Worm (Caenorhabditis elegans) whole organism, young adult: ENCODE results near the gene Y48A6B.8.

Experiments used
- B0035.1 ChIP-seq: sonication (generic microtip); optimal IDR thresholded peaks from 2 replicates; lab custom pipeline; 2016; ENCODE audit warnings: missing genetic modification characterization, mild to moderate bottlenecking, missing compliant biosample characterization, missing genotype, missing genetic modification reagents
- B0336.3 ChIP-seq: fragments of 200-800 bp; sonication (Bioruptor generic); IDR thresholded peaks from 2 replicates; pipeline ENCODE4 v1.3.6; 2022; ENCODE audit warnings: missing genetic modification characterization, missing compliant biosample characterization
- F57C9.4 ChIP-seq: sonication (generic microtip); optimal IDR thresholded peaks from 2 replicates; lab custom pipeline; 2017; ENCODE audit warnings: mild to moderate bottlenecking, missing genetic modification characterization, missing compliant biosample characterization
- Y53F4B.3 ChIP-seq: fragments of 200-800 bp; sonication (Bioruptor generic); IDR thresholded peaks from 2 replicates; pipeline ENCODE4 v1.3.6; 2022; ENCODE audit warnings: missing genetic modification reagents, missing genetic modification characterization, missing compliant biosample characterization
- Y56A3A.18 ChIP-seq: fragments of 200-800 bp; sonication (Bioruptor generic); IDR thresholded peaks from 2 replicates; pipeline ENCODE4 v1.3.6; 2022; ENCODE audit warnings: missing genetic modification reagents, missing genetic modification characterization, missing compliant biosample characterization
- Y79H2A.3 ChIP-seq: fragments of 200-800 bp; sonication (Bioruptor generic); conservative IDR thresholded peaks from 2 replicates; pipeline ENCODE4 v1.3.6; 2022; ENCODE audit warnings: missing genetic modification reagents, missing genetic modification characterization, missing compliant biosample characterization
- ama-1 ChIP-seq, 3 experiments: fragments of 150-350 bp in 1 of 3; sonication (generic microtip) in 2 of 3; optimal IDR thresholded peaks; 2 replicates each; lab custom pipeline; 2014 to 2018; ENCODE audit warnings: missing biosample characterization in 2 of 3, missing genetic modification characterization in 2 of 3, missing genetic modification reagents in 2 of 3
- aptf-2 ChIP-seq: fragments of 200-800 bp; sonication (Bioruptor generic); conservative IDR thresholded peaks from 2 replicates; pipeline ENCODE4 v1.3.6; 2022; ENCODE audit warnings: missing genetic modification reagents, missing genetic modification characterization, missing compliant biosample characterization
- atf-7 ChIP-seq: sonication (generic microtip); optimal IDR thresholded peaks from 2 replicates; lab custom pipeline; 2017; ENCODE audit warnings: mild to moderate bottlenecking, missing genetic modification characterization, missing compliant biosample characterization
- bed-2 ChIP-seq: fragments of 200-800 bp; sonication (Bioruptor generic); IDR thresholded peaks from 2 replicates; pipeline ENCODE4 v1.3.6; 2022; ENCODE audit warnings: missing genetic modification reagents, missing genetic modification characterization, missing compliant biosample characterization
- cebp-2 ChIP-seq: fragments of 200-800 bp; sonication (Bioruptor generic); IDR thresholded peaks from 2 replicates; pipeline ENCODE4 v1.3.6; 2022; ENCODE audit warnings: missing genetic modification characterization, missing compliant biosample characterization
- ceh-27 ChIP-seq: fragments of 200-800 bp; sonication (Bioruptor generic); optimal IDR thresholded peaks from 2 replicates; lab custom pipeline; 2018; ENCODE audit warnings: mild to moderate bottlenecking, missing genetic modification characterization, moderate library complexity, missing compliant biosample characterization
- ceh-40 ChIP-seq: fragments of 200-800 bp; sonication (Bioruptor generic); IDR thresholded peaks from 2 replicates; pipeline ENCODE4 v1.3.6; 2022; ENCODE audit warnings: missing genetic modification characterization, missing compliant biosample characterization
- ceh-58 ChIP-seq: fragments of 200-800 bp; sonication (Bioruptor generic); IDR thresholded peaks from 2 replicates; pipeline ENCODE4 v1.3.6; 2022; ENCODE audit warnings: missing genetic modification characterization, missing compliant biosample characterization
- dox-1 ChIP-seq: fragments of 200-800 bp; sonication (Bioruptor generic); IDR thresholded peaks from 2 replicates; pipeline ENCODE4 v1.3.6; 2022; ENCODE audit warnings: missing genetic modification reagents, missing genetic modification characterization, missing compliant biosample characterization
- let-526 ChIP-seq: fragments of 200-800 bp; sonication (Bioruptor generic); IDR thresholded peaks from 2 replicates; pipeline ENCODE4 v1.3.6; 2022; ENCODE audit warnings: missing genetic modification reagents, missing genetic modification characterization, missing compliant biosample characterization
- let-607 ChIP-seq, 2 experiments: fragments of 200-800 bp in 1 of 2; sonication (Bioruptor generic) in 1 of 2; sonication (generic microtip) in 1 of 2; optimal IDR thresholded peaks; 2 replicates each; lab custom pipeline; 2016 to 2018; ENCODE audit warnings: mild to moderate bottlenecking in 2 of 2, missing compliant biosample characterization in 2 of 2, missing genetic modification characterization in 2 of 2, moderate library complexity in 2 of 2, missing genotype in 1 of 2
- lin-26 ChIP-seq: fragments of 200-800 bp; sonication (Bioruptor generic); IDR thresholded peaks from 2 replicates; pipeline ENCODE4 v1.3.6; 2022; ENCODE audit warnings: missing genetic modification reagents, missing genetic modification characterization, missing compliant biosample characterization
- lin-40 ChIP-seq: sonication (generic microtip); optimal IDR thresholded peaks from 2 replicates; lab custom pipeline; 2016; ENCODE audit warnings: missing genetic modification characterization, mild to moderate bottlenecking, missing compliant biosample characterization, missing genotype, missing genetic modification reagents
- lin-54 ChIP-seq: fragments of 200-800 bp; sonication (Bioruptor generic); optimal IDR thresholded peaks from 2 replicates; lab custom pipeline; 2018; ENCODE audit warnings: mild to moderate bottlenecking, missing genetic modification characterization, missing compliant biosample characterization
- madf-10 ChIP-seq: sonication (generic microtip); optimal IDR thresholded peaks from 2 replicates; lab custom pipeline; 2016; ENCODE audit warnings: mild to moderate bottlenecking, missing genetic modification characterization, missing compliant biosample characterization
- madf-8 ChIP-seq: fragments of 200-800 bp; sonication (Bioruptor generic); conservative IDR thresholded peaks from 2 replicates; pipeline ENCODE4 v1.3.6; 2022; ENCODE audit warnings: missing genetic modification reagents, missing genetic modification characterization, missing compliant biosample characterization
- mcd-1 ChIP-seq: fragments of 200-800 bp; sonication (Bioruptor generic); IDR thresholded peaks from 2 replicates; pipeline ENCODE4 v1.3.6; 2022; ENCODE audit warnings: missing genetic modification reagents, missing genetic modification characterization, missing compliant biosample characterization
- mxl-1 ChIP-seq: sonication (generic microtip); optimal IDR thresholded peaks from 2 replicates; lab custom pipeline; 2016; ENCODE audit warnings: missing genetic modification characterization, missing compliant biosample characterization
- nfya-2 ChIP-seq: fragments of 200-800 bp; sonication (Bioruptor generic); IDR thresholded peaks from 2 replicates; pipeline ENCODE4 v1.3.6; 2022; ENCODE audit warnings: missing genetic modification reagents, missing genetic modification characterization, missing compliant biosample characterization
- nfyb-1 ChIP-seq: fragments of 200-800 bp; sonication (Bioruptor generic); IDR thresholded peaks from 2 replicates; pipeline ENCODE4 v1.3.6; 2022; ENCODE audit warnings: missing genetic modification reagents, missing genetic modification characterization, missing compliant biosample characterization
- nhr-120 ChIP-seq: fragments of 200-800 bp; sonication (Bioruptor generic); IDR thresholded peaks from 2 replicates; pipeline ENCODE4 v1.3.6; 2022; ENCODE audit warnings: missing genetic modification characterization, missing compliant biosample characterization
- nhr-179 ChIP-seq: sonication (generic microtip); optimal IDR thresholded peaks from 2 replicates; lab custom pipeline; 2016; ENCODE audit warnings: mild to moderate bottlenecking, missing genetic modification characterization, missing compliant biosample characterization
- nhr-80 ChIP-seq: sonication (generic microtip); optimal IDR thresholded peaks from 2 replicates; lab custom pipeline; 2016; ENCODE audit warnings: missing genetic modification characterization, missing compliant biosample characterization
- nhr-90 ChIP-seq: sonication (generic microtip); optimal IDR thresholded peaks from 2 replicates; lab custom pipeline; 2016; ENCODE audit warnings: missing genotype, mild to moderate bottlenecking, missing genetic modification characterization, missing compliant biosample characterization
- pbrm-1 ChIP-seq: fragments of 200-800 bp; sonication (Bioruptor generic); IDR thresholded peaks from 2 replicates; pipeline ENCODE4 v1.3.6; 2022; ENCODE audit warnings: missing genetic modification reagents, missing genetic modification characterization, missing compliant biosample characterization
- pha-4 ChIP-seq: fragments of 150-350 bp; sonication (generic microtip); optimal IDR thresholded peaks from 2 replicates; lab custom pipeline; 2014; ENCODE audit warnings: missing biosample characterization, missing genetic modification reagents, missing genetic modification characterization
- snpc-4 ChIP-seq, 5 experiments: fragments of 150-350 bp in 1 of 5; sonication (generic microtip) in 4 of 5; optimal IDR thresholded peaks; 2 replicates each; lab custom pipeline; 2014 to 2018; ENCODE audit warnings: missing genetic modification characterization in 5 of 5, missing biosample characterization in 3 of 5, antibody characterized with exemption in 2 of 5, mild to moderate bottlenecking in 2 of 5, missing compliant biosample characterization in 2 of 5, missing genotype in 2 of 5, moderate library complexity in 2 of 5, missing genetic modification reagents in 1 of 5
- tbp1 ChIP-seq: fragments of 200-800 bp; sonication (Bioruptor generic); optimal IDR thresholded peaks from 2 replicates; lab custom pipeline; 2018; ENCODE audit warnings: mild to moderate bottlenecking, missing genetic modification characterization, missing compliant biosample characterization
- tbx-9 ChIP-seq: sonication (generic microtip); optimal IDR thresholded peaks from 2 replicates; lab custom pipeline; 2016; ENCODE audit warnings: borderline replicate concordance, missing genetic modification characterization, inconsistent platforms, missing compliant biosample characterization
- tlf-1 ChIP-seq: fragments of 200-800 bp; sonication (Bioruptor generic); optimal IDR thresholded peaks from 2 replicates; lab custom pipeline; 2018; ENCODE audit warnings: mild to moderate bottlenecking, missing genetic modification characterization, missing compliant biosample characterization
- zfh-2 ChIP-seq: fragments of 200-800 bp; sonication (Bioruptor generic); conservative IDR thresholded peaks from 2 replicates; pipeline ENCODE4 v1.3.6; 2022; ENCODE audit warnings: missing genetic modification reagents, missing genetic modification characterization, missing compliant biosample characterization
- ztf-18 ChIP-seq: sonication (generic microtip); optimal IDR thresholded peaks from 2 replicates; lab custom pipeline; 2016; ENCODE audit warnings: missing genotype, mild to moderate bottlenecking, missing genetic modification characterization, missing compliant biosample characterization
- ztf-3 ChIP-seq: fragments of 200-800 bp; sonication (Bioruptor generic); optimal IDR thresholded peaks from 2 replicates; lab custom pipeline; 2018; ENCODE audit warnings: mild to moderate bottlenecking, missing genetic modification characterization, missing compliant biosample characterization

Gene Y48A6B.8

DNA sequence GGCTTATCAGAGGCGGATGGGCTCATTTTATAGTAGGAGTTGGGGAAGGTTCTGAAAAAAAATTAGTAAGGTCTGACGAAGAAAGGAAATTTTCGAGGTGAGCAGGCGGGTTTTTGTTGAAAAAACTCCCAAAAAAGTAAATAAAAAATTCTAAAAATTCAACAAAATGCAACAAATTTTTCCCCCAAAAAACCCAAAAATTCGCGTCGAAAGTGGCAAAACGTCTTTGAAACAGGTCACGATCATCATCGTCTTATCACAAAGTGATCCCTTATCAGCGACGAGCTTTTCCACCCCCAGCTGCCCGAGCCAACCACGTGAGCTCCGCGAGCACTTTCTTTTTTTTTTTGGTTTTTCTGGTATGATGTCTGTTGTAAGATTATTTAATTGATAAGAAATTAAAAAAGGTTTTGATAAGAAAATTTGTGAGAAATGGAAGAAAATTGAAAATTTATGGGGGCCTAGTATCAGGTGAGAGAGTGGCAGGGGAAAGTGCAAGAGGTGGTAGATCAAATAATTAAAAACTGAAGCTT lies 2.7 kb downstream of the Y48A6B.8 start, which contains the start of gene Y48A6B.7:
Gene Y48A6B.7, minus strand, starts transcription at position 51 of the 533 bp plus-strand sequence.
- peak; percentile 16 for TF ChIP-seq madf-10 (tag; lab: Kevin White, UChicago)
- TF ChIP-seq tlf-1, result no peak
- no peak for TF ChIP-seq ceh-58 (GFP tag; lab: Robert Waterston, UW)
- TF ChIP-seq nhr-90 (tag; lab: Kevin White, UChicago), result peak; percentile 46
- TF ChIP-seq nhr-120 (GFP tag; lab: Robert Waterston, UW), result no peak
- no peak for TF ChIP-seq Y79H2A.3 (GFP tag; lab: Robert Waterston, UW)
- peak; percentile 18 for TF ChIP-seq lin-40 (tag; lab: Kevin White, UChicago)
- peak; percentile 63 for TF ChIP-seq pha-4 (tag; lab: Kevin White, UChicago)
- TF ChIP-seq mxl-1 (tag; lab: Kevin White, UChicago), result no peak
- TF ChIP-seq bed-2 (GFP tag; lab: Robert Waterston, UW), result no peak
- TF ChIP-seq atf-7 (tag; lab: Kevin White, UChicago), result peak; percentile 55
- TF ChIP-seq let-607 (tag; optimal IDR thresholded peaks at IDR 0.05; lab: Kevin White, UChicago), result peak in 1 of 2 experiments; percentile 51
- TF ChIP-seq pbrm-1 (GFP tag; lab: Robert Waterston, UW), result 0 out of 2 replicates have a peak, but pooled peaks have one; percentile 24
- TF ChIP-seq tbx-9, result no peak
- TF ChIP-seq nfyb-1 (GFP tag; lab: Robert Waterston, UW), result peak; percentile 65; the same call in 1 of the 2 replicates
- TF ChIP-seq cebp-2 (GFP tag; lab: Robert Waterston, UW), result no peak
- peak; percentile 11 for TF ChIP-seq lin-54 (GFP tag; lab: Kevin White, UChicago)
- TF ChIP-seq Y56A3A.18 (GFP tag; lab: Robert Waterston, UW), result peak; percentile 20; the same call in 1 of the 2 replicates
- TF ChIP-seq aptf-2 (GFP tag; lab: Robert Waterston, UW), result no peak
- peak; percentile 52; the same call in 1 of the 2 replicates for TF ChIP-seq dox-1 (GFP tag; lab: Robert Waterston, UW)
- TF ChIP-seq nfya-2 (GFP tag; lab: Robert Waterston, UW), result no peak
- peak; percentile 98 for TF ChIP-seq nhr-80 (tag; lab: Kevin White, UChicago)
- peak; percentile 36; the same call in 1 of the 2 replicates for TF ChIP-seq B0336.3
- TF ChIP-seq snpc-4 (GFP tag; optimal IDR thresholded peaks at IDR 0.05; lab: Kevin White, UChicago), result no peak
- TF ChIP-seq snpc-4 (tag; optimal IDR thresholded peaks at IDR 0.05; lab: Kevin White, UChicago), result peak in 2 of 4 experiments; percentile 1 to 22
- 0 out of 2 replicates have a peak, but pooled peaks have one; percentile 41 for TF ChIP-seq mcd-1 (GFP tag; lab: Robert Waterston, UW)
- peak; percentile 16 for TF ChIP-seq tbp1 (GFP tag; lab: Kevin White, UChicago)

- TF ChIP-seq tlf-1, result no peak
- TF ChIP-seq B0035.1 (tag; lab: Kevin White, UChicago), result no peak
- TF ChIP-seq snpc-4 (GFP tag; optimal IDR thresholded peaks at IDR 0.05; lab: Kevin White, UChicago), result no peak
- TF ChIP-seq snpc-4 (tag; optimal IDR thresholded peaks at IDR 0.05; lab: Kevin White, UChicago), result no peak
- no peak for TF ChIP-seq ztf-18 (tag; lab: Kevin White, UChicago)
- TF ChIP-seq Y53F4B.3, result no peak
- no peak for TF ChIP-seq madf-8 (GFP tag; lab: Robert Waterston, UW)
- no peak for TF ChIP-seq ztf-3 (GFP tag; lab: Kevin White, UChicago)
- TF ChIP-seq ama-1 (optimal IDR thresholded peaks at IDR 0.05; lab: Kevin White, UChicago), result no peak
- no peak for TF ChIP-seq ama-1 (GFP tag; optimal IDR thresholded peaks at IDR 0.05; lab: Kevin White, UChicago)
- no peak for TF ChIP-seq lin-26 (GFP tag; lab: Robert Waterston, UW)
- TF ChIP-seq ceh-27 (GFP tag; lab: Kevin White, UChicago), result no peak
- TF ChIP-seq, all 124 proteins: peak for 0
These were observed 4.1 kb downstream of the Y48A6B.8 start for ce11 chrIII:11025138-11025537.

DNA sequence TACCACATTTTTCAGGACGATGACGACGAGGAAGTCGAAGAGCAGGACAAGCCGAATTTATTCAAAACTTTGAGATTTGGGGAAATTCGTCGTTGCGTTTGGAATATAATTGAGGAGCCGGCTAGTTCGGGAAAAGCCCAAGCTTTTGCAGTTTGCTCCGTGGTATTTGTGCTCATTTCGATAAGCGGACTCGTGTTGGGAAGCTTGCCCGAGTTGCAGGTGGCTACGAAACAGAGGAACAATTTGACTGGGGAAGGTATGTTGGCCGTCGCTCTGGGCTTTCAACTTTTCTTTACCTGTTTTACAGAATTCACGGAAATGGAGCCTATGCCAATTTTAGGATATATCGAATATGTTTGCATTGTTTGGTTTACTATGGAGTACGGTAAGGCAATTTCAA lies 7.0 kb downstream of the Y48A6B.8 start:
- no peak for TF ChIP-seq F57C9.4 (tag; lab: Kevin White, UChicago)
- no peak for TF ChIP-seq nhr-179 (tag; lab: Kevin White, UChicago)
- no peak for TF ChIP-seq lin-40 (tag; lab: Kevin White, UChicago)
- no peak for TF ChIP-seq ceh-40 (GFP tag; lab: Robert Waterston, UW)
- TF ChIP-seq zfh-2 (GFP tag; lab: Robert Waterston, UW), result no peak
- no peak for TF ChIP-seq B0336.3
- no peak for TF ChIP-seq let-526 (GFP tag; lab: Robert Waterston, UW)
